Fruit fly (Drosophila melanogaster): ENCODE data around the gene loaf.

- TF ChIP-seq CG8478 (optimal IDR thresholded peaks at IDR 0.05), result no peak
- no peak for TF ChIP-seq CTCF (optimal IDR thresholded peaks at IDR 0.05)
Measured at dm6 chr3L:11721498-11721946, 44.5 kb downstream of the loaf start.
